Worm (Caenorhabditis elegans): ENCODE measurements around the gene Y81G3A.6.

The Y81G3A.6 gene

DNA sequence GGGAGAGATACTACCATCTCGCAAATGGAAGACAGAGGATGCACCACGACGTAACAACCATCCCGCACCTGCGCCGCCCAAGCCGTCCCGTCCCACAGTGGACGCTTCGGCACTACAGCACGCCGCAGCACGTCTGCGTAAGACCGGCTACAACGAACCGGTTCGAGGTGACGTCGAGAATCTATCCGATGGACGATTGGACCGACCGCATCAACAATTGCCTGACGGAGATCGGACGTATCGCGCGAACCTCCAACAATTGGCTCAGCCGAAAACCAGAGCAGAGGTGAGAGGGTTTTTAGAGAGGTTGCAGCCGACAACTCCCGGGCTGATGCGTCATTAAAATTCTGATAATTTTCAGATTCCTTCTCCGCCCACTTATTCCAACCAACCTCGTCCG lies 23.1 kb downstream of the Y81G3A.6 start:
- TF ChIP-seq ceh-79 (tag; optimal IDR thresholded peaks at IDR 0.05) (no peak), hmg-20 (GFP tag; IDR thresholded peaks at IDR 0.05) (0 out of 2 replicates have a peak, but pooled peaks have one; percentile 16), F52B5.7 (tag; optimal IDR thresholded peaks at IDR 0.05) (peak; percentile 37), zfh-2 (GFP tag; conservative IDR thresholded peaks at IDR 0.05) (peak; percentile 81)

DNA sequence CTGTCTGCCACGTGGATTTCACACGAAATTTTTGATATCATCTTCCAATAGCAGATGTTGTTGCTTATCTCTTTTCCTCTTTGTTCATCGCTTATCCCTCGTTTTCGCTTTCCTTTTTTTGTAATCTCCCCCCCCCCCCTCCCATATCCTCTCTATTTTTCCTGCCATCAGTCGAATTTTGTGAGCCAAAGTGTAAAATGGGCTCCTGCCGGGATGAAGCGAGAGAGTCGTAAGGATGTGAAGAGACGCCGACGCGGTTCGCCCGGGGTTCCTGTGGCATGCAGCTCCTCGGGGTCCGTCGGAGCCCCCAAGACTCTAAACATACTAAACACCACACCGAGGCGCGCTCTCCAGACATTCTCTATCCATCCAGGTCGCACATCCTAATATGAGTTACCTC lies 25.7 kb downstream of the Y81G3A.6 start, which contains the start of gene zyx-1:
zyx-1 (plus strand) TSS at position 331 of the 400 bp plus-strand sequence.
- TF ChIP-seq egrh-3 (GFP tag; IDR thresholded peaks at IDR 0.05), result peak; percentile 37; the same call in 1 of the 2 replicates
- TF ChIP-seq zfh-2 (GFP tag; conservative IDR thresholded peaks at IDR 0.05), result peak; percentile 88
- no peak for TF ChIP-seq ztf-26 (tag; optimal IDR thresholded peaks at IDR 0.05)

DNA sequence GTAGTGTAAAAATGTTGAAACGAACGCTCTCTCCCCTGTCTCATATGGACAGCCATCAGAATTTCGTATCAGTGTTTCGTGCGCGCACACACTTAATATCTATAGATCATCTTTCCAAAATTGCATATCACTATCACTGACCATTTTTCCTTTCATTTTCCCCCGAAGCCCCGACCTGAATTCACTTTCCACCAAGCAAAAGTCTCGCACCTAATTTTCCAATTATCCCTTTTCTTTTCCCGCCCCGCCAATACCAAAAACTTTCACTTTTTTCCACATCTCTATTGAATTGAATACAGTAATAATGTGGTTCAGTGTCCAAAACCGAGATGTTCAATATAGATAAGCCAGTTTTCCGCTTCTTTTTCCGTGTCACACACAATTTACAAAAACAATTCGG lies 28.9 kb downstream of the Y81G3A.6 start:
- no peak for TF ChIP-seq Y53G8AR.9 (GFP tag; conservative IDR thresholded peaks at IDR 0.05)
- no peak for TF ChIP-seq madf-6 (GFP tag; IDR thresholded peaks at IDR 0.05)
- TF ChIP-seq mel-28 (tag; optimal IDR thresholded peaks at IDR 0.05; ENCODE audit: borderline replicate concordance), result no peak
- TF ChIP-seq tbp1 (GFP tag; optimal IDR thresholded peaks at IDR 0.05), result no peak
- TF ChIP-seq die-1 (tag; optimal IDR thresholded peaks at IDR 0.05), result no peak
- no peak for TF ChIP-seq rpc-1 (optimal IDR thresholded peaks at IDR 0.05)
- no peak for TF ChIP-seq rpc-1 (tag; optimal IDR thresholded peaks at IDR 0.05)
- TF ChIP-seq ztf-25 (GFP tag; IDR thresholded peaks at IDR 0.05), result no peak
- TF ChIP-seq akir-1 (GFP tag; optimal IDR thresholded peaks at IDR 0.05), result no peak
- no peak for TF ChIP-seq somi-1 (GFP tag; optimal IDR thresholded peaks at IDR 0.05)

DNA sequence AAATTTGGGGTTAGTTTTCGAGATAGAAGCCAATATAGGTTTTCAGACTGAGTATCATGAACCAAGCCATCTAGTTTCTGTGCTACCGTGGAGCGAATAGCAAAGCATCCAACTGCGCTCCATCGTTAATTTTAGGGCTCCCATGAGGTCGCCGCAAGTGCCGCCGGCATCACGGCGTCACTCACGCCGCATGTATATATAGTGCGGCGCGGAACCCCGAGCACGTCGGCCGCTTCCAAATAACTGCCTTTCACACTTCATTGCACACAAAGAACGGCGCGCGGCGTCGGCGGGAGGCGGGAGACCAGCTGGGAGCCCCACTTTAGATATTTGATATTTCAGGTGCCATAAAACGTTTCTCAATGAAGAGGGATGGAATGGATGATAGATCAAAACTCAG lies 32.3 kb downstream of the Y81G3A.6 start:
- TF ChIP-seq lir-1 (GFP tag; conservative IDR thresholded peaks at IDR 0.05) (no peak), zfh-2 (GFP tag; conservative IDR thresholded peaks at IDR 0.05) (peak; percentile 77), bed-1 (GFP tag; IDR thresholded peaks at IDR 0.05) (no peak), aptf-3 (GFP tag; IDR thresholded peaks at IDR 0.05) (no peak), hlh-26 (GFP tag; conservative IDR thresholded peaks at IDR 0.05) (no peak), egl-44 (GFP tag; IDR thresholded peaks at IDR 0.05) (no peak), attf-3 (GFP tag; conservative IDR thresholded peaks at IDR 0.05) (no peak), lin-54 (GFP tag; optimal IDR thresholded peaks at IDR 0.05) (no peak), nhr-80 (tag; optimal IDR thresholded peaks at IDR 0.05) (no peak), madf-3 (GFP tag; IDR thresholded peaks at IDR 0.05) (no peak), snpc-4 (GFP tag; optimal IDR thresholded peaks at IDR 0.05) (peak; percentile 55), snpc-4 (tag; optimal IDR thresholded peaks at IDR 0.05) (peak in 2 of 4 experiments; percentile 71 to 88), ama-1 (optimal IDR thresholded peaks at IDR 0.05) (no peak), ama-1 (GFP tag; optimal IDR thresholded peaks at IDR 0.05) (no peak), snpc-1.3 (tag; optimal IDR thresholded peaks at IDR 0.05; ENCODE audit: insufficient read depth) (no peak), snpc-1.1 (tag; optimal IDR thresholded peaks at IDR 0.05; ENCODE audit: insufficient read depth) (peak; percentile 56), let-526 (GFP tag; IDR thresholded peaks at IDR 0.05) (no peak), mes-4 (tag; optimal IDR thresholded peaks at IDR 0.05) (no peak), tbx-9 (tag; optimal IDR thresholded peaks at IDR 0.05; ENCODE audit: borderline replicate concordance) (no peak), C17E4.6 (GFP tag; IDR thresholded peaks at IDR 0.05) (no peak), ceh-40 (GFP tag; IDR thresholded peaks at IDR 0.05) (no peak), sea-2 (GFP tag; IDR thresholded peaks at IDR 0.05) (no peak), D2030.7 (GFP tag; IDR thresholded peaks at IDR 0.05) (no peak), dpff-1 (tag; optimal IDR thresholded peaks at IDR 0.05) (no peak), hmg-1.2 (GFP tag; IDR thresholded peaks at IDR 0.05) (peak; percentile 54; the same call in 1 of the 2 replicates), mcd-1 (GFP tag; IDR thresholded peaks at IDR 0.05) (no peak), cebp-1 (GFP tag; IDR thresholded peaks at IDR 0.05) (no peak), cebp-1 (tag; optimal IDR thresholded peaks at IDR 0.05) (no peak), nhr-179 (tag; optimal IDR thresholded peaks at IDR 0.05) (no peak), zim-3 (tag; optimal IDR thresholded peaks at IDR 0.05) (no peak), ceh-27 (GFP tag; optimal IDR thresholded peaks at IDR 0.05) (no peak)

All from whole organism, young adult.